Fruit fly (Drosophila melanogaster) whole organism, embryonic: ENCODE measurements around the gene Acf.

Experiments
- Ada2b ChIP-seq: fragments of 200-800 bp; sonication (Bioruptor generic); IDR thresholded peaks from 2 replicates; pipeline ENCODE4 v1.3.6; 2022; ENCODE audit warnings: missing biosample characterization, missing genetic modification characterization
- CG1024 ChIP-seq: fragments of 200-800 bp; sonication (Bioruptor generic); IDR thresholded peaks from 2 replicates; pipeline ENCODE4 v1.3.6; 2022; ENCODE audit warnings: missing biosample characterization, missing genetic modification characterization
- CG10366 ChIP-seq: fragments of 200-800 bp; sonication (Bioruptor generic); IDR thresholded peaks from 2 replicates; pipeline ENCODE4 v1.3.6; 2022; ENCODE audit warnings: missing biosample characterization, missing genetic modification characterization
- CG11504 ChIP-seq: fragments of 200-800 bp; sonication (Bioruptor generic); optimal IDR thresholded peaks from 3 replicates; lab custom pipeline; 2019; ENCODE audit warnings: missing biosample characterization, mild to moderate bottlenecking, missing genetic modification characterization, moderate library complexity
- CG12155 ChIP-seq: fragments of 200-800 bp; sonication (Bioruptor generic); optimal IDR thresholded peaks from 3 replicates; lab custom pipeline; 2016; ENCODE audit warnings: missing biosample characterization, missing genetic modification characterization
- CG12744 ChIP-seq: fragments of 200-800 bp; sonication (Bioruptor generic); optimal IDR thresholded peaks from 2 replicates; lab custom pipeline; 2016; ENCODE audit warnings: missing biosample characterization, missing genetic modification characterization
- CG15601 ChIP-seq: fragments of 200-800 bp; sonication (Bioruptor generic); optimal IDR thresholded peaks from 3 replicates; lab custom pipeline; 2019; ENCODE audit warnings: missing biosample characterization, mild to moderate bottlenecking, missing genetic modification characterization, moderate library complexity
- CG16813 ChIP-seq: fragments of 200-800 bp; sonication (Bioruptor generic); IDR thresholded peaks from 3 replicates; pipeline ENCODE4 v1.3.6; 2022; ENCODE audit warnings: missing biosample characterization, missing genetic modification characterization; ENCODE audit not compliant: partially characterized antibody
- CG17361 ChIP-seq: fragments of 200-800 bp; sonication (Bioruptor generic); IDR thresholded peaks from 3 replicates; pipeline ENCODE4 v1.3.6; 2022; ENCODE audit warnings: missing biosample characterization, missing genetic modification characterization
- CG2120 ChIP-seq: fragments of 200-800 bp; sonication (Bioruptor generic); optimal IDR thresholded peaks from 3 replicates; lab custom pipeline; 2016; ENCODE audit warnings: missing biosample characterization, missing genetic modification characterization
- CG2678 ChIP-seq: fragments of 200-800 bp; sonication (Bioruptor generic); optimal IDR thresholded peaks from 3 replicates; lab custom pipeline; 2019; ENCODE audit warnings: missing biosample characterization, mild to moderate bottlenecking, missing genetic modification characterization, moderate library complexity
- CG3163 ChIP-seq: fragments of 200-800 bp; sonication (Bioruptor generic); optimal IDR thresholded peaks from 3 replicates; lab custom pipeline; 2016; ENCODE audit warnings: missing biosample characterization, missing genetic modification characterization
- CG33213 ChIP-seq: fragments of 200-800 bp; sonication (Bioruptor generic); optimal IDR thresholded peaks from 3 replicates; lab custom pipeline; 2016; ENCODE audit warnings: missing biosample characterization, missing genetic modification characterization
- CG3407 ChIP-seq: fragments of 200-800 bp; sonication (Bioruptor generic); optimal IDR thresholded peaks from 2 replicates; lab custom pipeline; 2018; ENCODE audit warnings: missing biosample characterization, mild to moderate bottlenecking, missing genetic modification characterization
- CG4617 ChIP-seq: fragments of 200-800 bp; sonication (Bioruptor generic); optimal IDR thresholded peaks from 3 replicates; lab custom pipeline; 2016; ENCODE audit warnings: missing biosample characterization, missing genetic modification characterization, borderline replicate concordance
- CG5180 ChIP-seq: fragments of 200-800 bp; sonication (Bioruptor generic); optimal IDR thresholded peaks from 3 replicates; lab custom pipeline; 2017; ENCODE audit warnings: missing biosample characterization, missing genetic modification characterization, mild to moderate bottlenecking, moderate library complexity, missing genetic modification reagents
- CG7357 ChIP-seq: fragments of 200-800 bp; sonication (Bioruptor generic); IDR thresholded peaks from 3 replicates; pipeline ENCODE4 v1.3.6; 2022; ENCODE audit warnings: missing biosample characterization, missing genetic modification characterization
- CG8290 ChIP-seq, 3 experiments: fragments of 200-800 bp; sonication (Bioruptor generic); optimal IDR thresholded peaks; 2 replicates each; lab custom pipeline; 2016 to 2019; ENCODE audit warnings: missing biosample characterization in 3 of 3, missing genetic modification characterization in 3 of 3, mild to moderate bottlenecking in 2 of 3, moderate library complexity in 1 of 3
- CG8478 ChIP-seq: fragments of >200 bp; optimal IDR thresholded peaks from 2 replicates; lab custom pipeline; 2018
- CG8944 ChIP-seq: fragments of 200-800 bp; sonication (Bioruptor generic); optimal IDR thresholded peaks from 3 replicates; lab custom pipeline; 2016; ENCODE audit warnings: missing biosample characterization, missing genetic modification characterization
- CG9876 ChIP-seq: fragments of 200-800 bp; sonication (Bioruptor generic); optimal IDR thresholded peaks from 2 replicates; lab custom pipeline; 2016; ENCODE audit warnings: missing biosample characterization, missing genetic modification characterization
- CHES-1-like ChIP-seq: fragments of 200-800 bp; sonication (Bioruptor generic); optimal IDR thresholded peaks from 2 replicates; lab custom pipeline; 2016; ENCODE audit warnings: missing biosample characterization, missing genetic modification characterization
- Deaf1 ChIP-seq: fragments of 200-800 bp; optimal IDR thresholded peaks from 3 replicates; lab custom pipeline; 2019; ENCODE audit warnings: missing biosample characterization, mild to moderate bottlenecking, missing genetic modification characterization, moderate library complexity
- Dfd ChIP-seq, 2 experiments: fragments of >200 bp; optimal IDR thresholded peaks; 2 replicates each; lab custom pipeline; 2017; ENCODE audit warnings: missing biosample characterization in 2 of 2, missing genetic modification characterization in 2 of 2
- HHEX ChIP-seq: fragments of 200-800 bp; sonication (Bioruptor generic); optimal IDR thresholded peaks from 3 replicates; lab custom pipeline; 2017; ENCODE audit warnings: missing biosample characterization, mild to moderate bottlenecking, missing genetic modification characterization, missing genetic modification reagents
- HmgD ChIP-seq: fragments of 200-800 bp; sonication (Bioruptor generic); optimal IDR thresholded peaks from 3 replicates; lab custom pipeline; 2016; ENCODE audit warnings: missing biosample characterization, missing genetic modification characterization
- Lhr ChIP-seq: fragments of 200-800 bp; sonication (Bioruptor generic); optimal IDR thresholded peaks from 3 replicates; lab custom pipeline; 2017; ENCODE audit warnings: mild to moderate bottlenecking, missing biosample characterization, missing genetic modification reagents, missing genetic modification characterization
- Mrtf ChIP-seq: fragments of 200-800 bp; sonication (Bioruptor generic); IDR thresholded peaks from 3 replicates; pipeline ENCODE4 v1.3.6; 2022; ENCODE audit warnings: missing biosample characterization, missing genetic modification characterization
- Oli ChIP-seq: fragments of 200-800 bp; sonication (Bioruptor generic); optimal IDR thresholded peaks from 2 replicates; lab custom pipeline; 2018; ENCODE audit warnings: missing biosample characterization, mild to moderate bottlenecking, missing genetic modification characterization, moderate library complexity
- Scr ChIP-seq: fragments of 200-800 bp; sonication (Bioruptor generic); IDR thresholded peaks from 2 replicates; pipeline ENCODE4 v1.3.6; 2022; ENCODE audit warnings: missing biosample characterization, missing genetic modification characterization; ENCODE audit not compliant: partially characterized antibody
- Sox102F ChIP-seq: fragments of 200-800 bp; sonication (Bioruptor generic); optimal IDR thresholded peaks from 2 replicates; lab custom pipeline; 2018; ENCODE audit warnings: missing biosample characterization, mild to moderate bottlenecking, missing genetic modification characterization, moderate library complexity
- Trl ChIP-seq, 3 experiments: fragments of >200 bp in 2 of 3; fragments of 200-800 bp in 1 of 3; sonication (Bioruptor generic) in 1 of 3; optimal IDR thresholded peaks; 2 replicates in 1 of 3; 3 replicates in 2 of 3; lab custom pipeline; 2016 to 2017; ENCODE audit warnings: missing biosample characterization in 1 of 3, missing genetic modification characterization in 1 of 3
- Xrp1 ChIP-seq: fragments of 200-800 bp; sonication (Bioruptor generic); IDR thresholded peaks from 2 replicates; pipeline ENCODE4 v1.3.6; 2022; ENCODE audit warnings: missing biosample characterization, missing genetic modification characterization
- aop ChIP-seq: fragments of 200-800 bp; sonication (Bioruptor generic); IDR thresholded peaks from 2 replicates; pipeline ENCODE4 v1.3.6; 2022; ENCODE audit warnings: missing biosample characterization, missing genetic modification characterization
- bcd ChIP-seq: fragments of 200-800 bp; sonication (Bioruptor generic); optimal IDR thresholded peaks from 2 replicates; lab custom pipeline; 2017; ENCODE audit warnings: missing biosample characterization, mild to moderate bottlenecking, missing genetic modification characterization
- btn ChIP-seq: fragments of 200-800 bp; sonication (Bioruptor generic); optimal IDR thresholded peaks from 2 replicates; lab custom pipeline; 2016; ENCODE audit warnings: missing biosample characterization, missing genetic modification characterization
- cad ChIP-seq: fragments of >200 bp; optimal IDR thresholded peaks from 2 replicates; lab custom pipeline; 2017; ENCODE audit warnings: missing biosample characterization, missing genetic modification characterization
- crp ChIP-seq, 2 experiments: fragments of 200-800 bp; sonication (Bioruptor generic); optimal IDR thresholded peaks; 2 replicates in 1 of 2; 3 replicates in 1 of 2; lab custom pipeline; 2017; ENCODE audit warnings: missing biosample characterization in 2 of 2, missing genetic modification characterization in 2 of 2, mild to moderate bottlenecking in 1 of 2, moderate library complexity in 1 of 2
- dm ChIP-seq: fragments of 200-800 bp; sonication (Bioruptor generic); optimal IDR thresholded peaks from 3 replicates; lab custom pipeline; 2016; ENCODE audit warnings: missing biosample characterization, missing genetic modification characterization
- ewg ChIP-seq: fragments of 200-800 bp; sonication (Bioruptor generic); optimal IDR thresholded peaks from 3 replicates; lab custom pipeline; 2017; ENCODE audit warnings: mild to moderate bottlenecking, missing biosample characterization, missing genetic modification reagents, missing genetic modification characterization
- eyg ChIP-seq: fragments of 200-800 bp; sonication (Bioruptor generic); optimal IDR thresholded peaks from 3 replicates; lab custom pipeline; 2016; ENCODE audit warnings: missing biosample characterization, missing genetic modification characterization
- grau ChIP-seq: fragments of 200-800 bp; optimal IDR thresholded peaks from 3 replicates; lab custom pipeline; 2019; ENCODE audit warnings: missing biosample characterization, mild to moderate bottlenecking, missing genetic modification characterization, moderate library complexity
- gro ChIP-seq: fragments of 200-800 bp; sonication (Bioruptor generic); optimal IDR thresholded peaks from 2 replicates; lab custom pipeline; 2016; ENCODE audit warnings: missing biosample characterization, missing genetic modification characterization
- h ChIP-seq: fragments of >200 bp; optimal IDR thresholded peaks from 2 replicates; lab custom pipeline; 2017
- salm ChIP-seq: fragments of 200-800 bp; sonication (Bioruptor generic); optimal IDR thresholded peaks from 2 replicates; lab custom pipeline; 2018; ENCODE audit warnings: missing biosample characterization, mild to moderate bottlenecking, missing genetic modification characterization
- so ChIP-seq: fragments of 200-800 bp; sonication (Bioruptor generic); IDR thresholded peaks from 3 replicates; pipeline ENCODE4 v1.3.6; 2022; ENCODE audit warnings: missing biosample characterization, missing genetic modification characterization
- sug ChIP-seq: fragments of 200-800 bp; optimal IDR thresholded peaks from 2 replicates; lab custom pipeline; 2019; ENCODE audit warnings: missing biosample characterization, mild to moderate bottlenecking, missing genetic modification characterization, moderate library complexity
- tna ChIP-seq: fragments of 200-800 bp; sonication (Bioruptor generic); IDR thresholded peaks from 2 replicates; pipeline ENCODE4 v1.3.6; 2022; ENCODE audit warnings: missing biosample characterization, missing genetic modification characterization; ENCODE audit not compliant: partially characterized antibody
- trem ChIP-seq: fragments of 200-800 bp; optimal IDR thresholded peaks from 3 replicates; lab custom pipeline; 2019; ENCODE audit warnings: missing biosample characterization, mild to moderate bottlenecking, missing genetic modification characterization, moderate library complexity
- trh ChIP-seq: fragments of 200-800 bp; sonication (Bioruptor generic); optimal IDR thresholded peaks from 2 replicates; lab custom pipeline; 2016; ENCODE audit warnings: missing biosample characterization, missing genetic modification characterization
- tup ChIP-seq: fragments of 200-800 bp; sonication (Bioruptor generic); optimal IDR thresholded peaks from 2 replicates; lab custom pipeline; 2016; ENCODE audit warnings: missing biosample characterization, mild to moderate bottlenecking, missing genetic modification characterization, moderate library complexity

Acf gene

DNA sequence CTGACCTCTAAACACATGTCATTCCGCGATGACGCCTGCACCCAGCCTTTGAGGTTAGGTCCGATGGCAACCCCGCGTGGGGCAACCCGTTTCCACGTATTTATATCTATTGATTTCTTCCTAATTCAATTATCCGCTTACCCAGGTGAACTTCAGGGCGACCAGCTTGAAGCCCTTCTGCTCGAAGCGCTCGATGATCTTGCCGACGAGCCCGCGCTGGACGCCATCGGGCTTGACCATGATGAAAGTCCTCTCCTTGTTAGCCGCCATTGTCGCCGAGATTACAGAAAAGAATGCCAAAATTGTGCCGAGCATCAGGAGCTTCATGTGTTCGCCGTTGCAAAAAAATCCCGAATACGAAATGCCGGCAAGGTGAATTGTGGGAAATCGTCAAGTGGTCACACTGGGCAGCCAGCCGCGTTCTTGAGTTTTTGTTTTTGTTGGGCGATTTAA is 48.1 kb upstream of the Acf start, which contains the start of gene awd (continued):
- TF ChIP-seq CG7357 (GFP tag; lab: Robert Waterston, UW): no peak
- peak; percentile 76 for TF ChIP-seq sug
- no peak for TF ChIP-seq salm (tag; lab: Kevin White, UChicago)
- TF ChIP-seq CG8944 (GFP tag; lab: Kevin White, UChicago): no peak
- TF ChIP-seq CG1024 (GFP tag; lab: Robert Waterston, UW): no peak
- TF ChIP-seq CG5180 (GFP tag; lab: Kevin White, UChicago): no peak
- peak; percentile 52 for TF ChIP-seq CHES-1-like (GFP tag; lab: Kevin White, UChicago)
- TF ChIP-seq CG16813: peak; percentile 35; the same call in 1 of the 3 replicates
- TF ChIP-seq CG33213: peak; percentile 5
- no peak for TF ChIP-seq Oli (tag; lab: Kevin White, UChicago)
- TF ChIP-seq grau (tag; lab: Kevin White, UChicago): peak; percentile 11
- TF ChIP-seq CG9876 (GFP tag; lab: Kevin White, UChicago): no peak
- TF ChIP-seq CG8478 (lab: Kevin White, UChicago): no peak
- TF ChIP-seq Mrtf (GFP tag; lab: Robert Waterston, UW): no peak
- peak; percentile 5 for TF ChIP-seq CG3163
- TF ChIP-seq dm (GFP tag; lab: Kevin White, UChicago): peak; percentile 91
- TF ChIP-seq tup (GFP tag; lab: Kevin White, UChicago): no peak
- no peak for TF ChIP-seq gro
- peak; percentile 85 for TF ChIP-seq trem
- TF ChIP-seq tna (GFP tag; lab: Robert Waterston, UW): peak; percentile 15; the same call in 1 of the 2 replicates
- TF ChIP-seq HHEX: no peak
- TF ChIP-seq ewg: no peak
- TF ChIP-seq so (GFP tag; lab: Robert Waterston, UW): no peak
- TF ChIP-seq Xrp1 (GFP tag; lab: Robert Waterston, UW): no peak
- TF ChIP-seq CG2678 (tag; lab: Kevin White, UChicago): no peak
- no peak for TF ChIP-seq h (lab: Kevin White, UChicago)
- TF ChIP-seq Lhr (GFP tag; lab: Kevin White, UChicago): no peak
- no peak for TF ChIP-seq trh (GFP tag; lab: Kevin White, UChicago)
- TF ChIP-seq Trl (optimal IDR thresholded peaks at IDR 0.05; lab: Kevin White, UChicago): no peak
- TF ChIP-seq Trl (GFP tag; optimal IDR thresholded peaks at IDR 0.05; lab: Kevin White, UChicago): no peak
- TF ChIP-seq CG12744 (GFP tag; lab: Kevin White, UChicago): no peak
- TF ChIP-seq btn: no peak
- TF ChIP-seq Deaf1 (tag; lab: Kevin White, UChicago): peak; percentile 15
- TF ChIP-seq CG3407: no peak
- no peak for TF ChIP-seq CG2120 (GFP tag; lab: Kevin White, UChicago)
- TF ChIP-seq CG10366 (GFP tag; lab: Robert Waterston, UW): no peak
- 0 out of 2 replicates have a peak, but pooled peaks have one; percentile 10 for TF ChIP-seq Scr (GFP tag; lab: Robert Waterston, UW)
- no peak for TF ChIP-seq CG12155 (GFP tag; lab: Kevin White, UChicago)
- no peak for TF ChIP-seq CG11504
- no peak for TF ChIP-seq Sox102F (GFP tag; lab: Kevin White, UChicago)
- peak; percentile 48 for TF ChIP-seq CG4617 (GFP tag; lab: Kevin White, UChicago)
- TF ChIP-seq HmgD (GFP tag; lab: Kevin White, UChicago): no peak
- no peak for TF ChIP-seq cad (GFP tag; lab: Kevin White, UChicago)
- no peak for TF ChIP-seq CG8290 (GFP tag; optimal IDR thresholded peaks at IDR 0.05; lab: Kevin White, UChicago)
- peak in 1 of 2 experiments; percentile 40 for TF ChIP-seq CG8290 (tag; optimal IDR thresholded peaks at IDR 0.05; lab: Kevin White, UChicago)
- no peak for TF ChIP-seq CG15601 (tag; lab: Kevin White, UChicago)
- no peak for TF ChIP-seq aop
- no peak for TF ChIP-seq eyg
- TF ChIP-seq Ada2b (GFP tag; lab: Robert Waterston, UW): no peak
- peak in 1 of 2 experiments; percentile 28 for TF ChIP-seq crp (GFP tag; optimal IDR thresholded peaks at IDR 0.05; lab: Kevin White, UChicago)
- no peak for TF ChIP-seq CG17361
- no peak for TF ChIP-seq bcd (GFP tag; lab: Kevin White, UChicago)
- no peak for TF ChIP-seq Dfd (GFP tag; optimal IDR thresholded peaks at IDR 0.05; lab: Kevin White, UChicago)
